Worm (Caenorhabditis elegans): Measurements from ENCODE around the gene F38B6.3.

DNA sequence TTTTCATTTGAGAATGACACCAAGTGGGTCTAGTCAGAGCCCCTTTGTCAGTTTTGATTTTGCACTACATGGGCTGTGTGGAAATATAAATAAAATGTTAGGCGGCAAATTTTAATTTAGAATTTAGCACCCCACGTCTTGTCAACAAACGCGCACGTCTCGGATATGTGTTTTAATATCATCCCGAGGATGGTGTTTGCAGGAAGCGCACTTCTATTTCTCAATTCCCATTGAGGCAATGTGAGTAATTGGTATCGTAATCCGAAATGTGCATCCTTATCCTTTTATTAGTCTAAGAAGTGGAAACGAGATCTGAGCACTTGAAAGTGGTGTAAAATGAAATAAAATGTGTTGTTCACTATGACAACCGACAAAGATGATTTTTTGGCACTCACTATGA is 5.7 kb upstream of the F38B6.3 start:
- no peak for TF ChIP-seq lin-39 (tag; optimal IDR thresholded peaks at IDR 0.05)
- TF ChIP-seq fos-1 (tag; optimal IDR thresholded peaks at IDR 0.05), result no peak
- no peak for TF ChIP-seq ama-1 (optimal IDR thresholded peaks at IDR 0.05)
- no peak for TF ChIP-seq egl-27 (tag; optimal IDR thresholded peaks at IDR 0.05)
- TF ChIP-seq nhr-23 (tag; optimal IDR thresholded peaks at IDR 0.05), result no peak
- no peak for TF ChIP-seq nhr-11 (tag; optimal IDR thresholded peaks at IDR 0.05)
- TF ChIP-seq unc-55 (GFP tag; optimal IDR thresholded peaks at IDR 0.05), result no peak
- no peak for TF ChIP-seq lin-11 (tag; optimal IDR thresholded peaks at IDR 0.05)
- no peak for TF ChIP-seq nhr-12 (tag; optimal IDR thresholded peaks at IDR 0.05)
